Fruit fly (Drosophila melanogaster) whole organism, prepupa: ENCODE measurements around the gene CG8312.

ENCODE experiments used
- Hr39 ChIP-seq: fragments of 200-800 bp; sonication (Bioruptor generic); optimal IDR thresholded peaks from 2 replicates; lab custom pipeline; 2016; ENCODE audit warnings: missing biosample characterization, missing genetic modification characterization
- Lpt ChIP-seq: fragments of 200-800 bp; sonication (Bioruptor generic); optimal IDR thresholded peaks from 3 replicates; lab custom pipeline; 2016; ENCODE audit warnings: missing biosample characterization, missing genetic modification characterization
- Sox102F ChIP-seq: fragments of 200-800 bp; sonication (Bioruptor generic); optimal IDR thresholded peaks from 2 replicates; lab custom pipeline; 2016; ENCODE audit warnings: missing biosample characterization, mild to moderate bottlenecking, missing genetic modification characterization
- achi ChIP-seq: fragments of 200-800 bp; sonication (Bioruptor generic); optimal IDR thresholded peaks from 3 replicates; lab custom pipeline; 2016; ENCODE audit warnings: missing biosample characterization, missing genetic modification characterization
- acj6 ChIP-seq: fragments of 200-800 bp; sonication (Bioruptor generic); optimal IDR thresholded peaks from 3 replicates; lab custom pipeline; 2016; ENCODE audit warnings: missing biosample characterization, missing genetic modification characterization
- dac ChIP-seq: fragments of 200-800 bp; sonication (Bioruptor generic); optimal IDR thresholded peaks from 2 replicates; lab custom pipeline; 2017; ENCODE audit warnings: missing biosample characterization, mild to moderate bottlenecking, missing genetic modification characterization
- fd85E ChIP-seq: fragments of 200-800 bp; sonication (Bioruptor generic); optimal IDR thresholded peaks from 3 replicates; lab custom pipeline; 2016; ENCODE audit warnings: missing biosample characterization, missing genetic modification characterization
- vri ChIP-seq: fragments of 200-800 bp; sonication (Bioruptor generic); optimal IDR thresholded peaks from 3 replicates; lab custom pipeline; 2016; ENCODE audit warnings: missing biosample characterization, mild to moderate bottlenecking, missing genetic modification characterization

DNA sequence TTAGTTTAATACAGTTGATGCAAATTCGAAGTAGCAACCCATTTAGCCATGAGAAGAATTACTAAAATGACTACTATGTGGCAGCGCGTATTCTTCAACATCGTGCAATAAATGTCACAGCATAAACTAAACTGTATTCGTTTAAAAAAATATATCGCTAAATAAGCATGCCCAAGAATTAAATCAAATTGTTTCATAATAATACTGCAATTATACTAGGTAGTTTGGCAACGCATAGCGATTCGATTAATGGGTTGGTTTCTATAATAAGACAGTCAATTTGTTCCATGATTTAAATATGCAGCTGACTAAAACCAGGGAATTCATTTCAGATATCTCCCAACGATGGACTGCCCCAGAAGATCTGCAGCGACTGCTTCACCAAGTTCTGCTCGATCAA, 8.0 kb upstream of the CG8312 start, which contains the start of gene CG33654:
- TF ChIP-seq Lpt (no peak), acj6 (GFP tag; lab: Kevin White, UChicago) (no peak), fd85E (GFP tag; lab: Kevin White, UChicago) (no peak), vri (GFP tag; lab: Kevin White, UChicago) (no peak), dac (no peak), Sox102F (GFP tag; lab: Kevin White, UChicago) (no peak), Hr39 (GFP tag; lab: Kevin White, UChicago) (no peak), achi (GFP tag; lab: Kevin White, UChicago) (no peak)
